Worm (Caenorhabditis elegans): ENCODE results near the gene urm-1.

urm-1 gene

ce11 chrIII:10505943-10506698 lies 841 bp downstream of the urm-1 start (continued):
- peak; percentile 10; the same call in 1 of the 2 replicates for TF ChIP-seq aptf-3 (GFP tag; IDR thresholded peaks at IDR 0.05)
- peak; percentile 47; the same call in 1 of the 2 replicates for TF ChIP-seq ceh-40 (GFP tag; IDR thresholded peaks at IDR 0.05)
- peak; percentile 55; the same call in 1 of the 2 replicates for TF ChIP-seq ztf-25 (GFP tag; IDR thresholded peaks at IDR 0.05)
- TF ChIP-seq ceh-100 (GFP tag; IDR thresholded peaks at IDR 0.05): peak; percentile 40; the same call in 1 of the 2 replicates
- TF ChIP-seq madf-6 (GFP tag; IDR thresholded peaks at IDR 0.05): peak; percentile 83
- peak; percentile 50; the same call in 1 of the 2 replicates for TF ChIP-seq ceh-91 (GFP tag; IDR thresholded peaks at IDR 0.05)
- TF ChIP-seq F22D6.2 (tag; optimal IDR thresholded peaks at IDR 0.05): no peak
- TF ChIP-seq Y53F4B.3 (GFP tag; IDR thresholded peaks at IDR 0.05): no peak; the same call in 1 of the 2 replicates
- no peak for TF ChIP-seq nfya-1 (tag; optimal IDR thresholded peaks at IDR 0.05; ENCODE audit: borderline replicate concordance, insufficient read depth)
- peak; percentile 87 for TF ChIP-seq tlf-1 (GFP tag; optimal IDR thresholded peaks at IDR 0.05)
- peak; percentile 13 for TF ChIP-seq egl-44 (GFP tag; IDR thresholded peaks at IDR 0.05)
- TF ChIP-seq hmg-1.2 (GFP tag; IDR thresholded peaks at IDR 0.05): peak; percentile 46
- peak; percentile 21 for TF ChIP-seq nhr-27 (tag; optimal IDR thresholded peaks at IDR 0.05)
- TF ChIP-seq lin-54 (GFP tag; optimal IDR thresholded peaks at IDR 0.05): peak; percentile 78
- TF ChIP-seq aptf-2 (GFP tag; conservative IDR thresholded peaks at IDR 0.05): no peak
- TF ChIP-seq F37B4.10 (GFP tag; IDR thresholded peaks at IDR 0.05): 0 out of 2 replicates have a peak, but pooled peaks have one; percentile 6
- TF ChIP-seq repo-1 (tag; optimal IDR thresholded peaks at IDR 0.05): peak; percentile 60
- TF ChIP-seq rpc-1 (optimal IDR thresholded peaks at IDR 0.05): peak; percentile 12
- TF ChIP-seq rpc-1 (tag; optimal IDR thresholded peaks at IDR 0.05): no peak
- TF ChIP-seq zfh-2 (GFP tag; conservative IDR thresholded peaks at IDR 0.05): peak; percentile 80
- TF ChIP-seq hsf-1 (GFP tag; IDR thresholded peaks at IDR 0.05): peak; percentile 95
- TF ChIP-seq tbx-9 (tag; optimal IDR thresholded peaks at IDR 0.05; ENCODE audit: borderline replicate concordance): no peak
- peak; percentile 20 for TF ChIP-seq efl-1 (GFP tag; optimal IDR thresholded peaks at IDR 0.05)
- TF ChIP-seq snpc-1.3 (tag; optimal IDR thresholded peaks at IDR 0.05; ENCODE audit: insufficient read depth): peak; percentile 80
- TF ChIP-seq die-1 (tag; optimal IDR thresholded peaks at IDR 0.05): peak; percentile 22
- TF ChIP-seq let-607 (tag; optimal IDR thresholded peaks at IDR 0.05): no peak
- TF ChIP-seq B0019.2 (GFP tag; conservative IDR thresholded peaks at IDR 0.05): peak; percentile 26
- peak; percentile 45 for TF ChIP-seq snpc-1.1 (tag; optimal IDR thresholded peaks at IDR 0.05; ENCODE audit: insufficient read depth)
- TF ChIP-seq ztf-28 (GFP tag; IDR thresholded peaks at IDR 0.05): peak; percentile 49
- TF ChIP-seq B0336.3 (GFP tag; IDR thresholded peaks at IDR 0.05): peak; percentile 97
- TF ChIP-seq nfyb-1 (GFP tag; IDR thresholded peaks at IDR 0.05): no peak
- TF ChIP-seq egrh-3 (GFP tag; IDR thresholded peaks at IDR 0.05): no peak; the same call in 1 of the 2 replicates
- no peak for TF ChIP-seq sdz-38 (tag; optimal IDR thresholded peaks at IDR 0.05)
- peak; percentile 9 for TF ChIP-seq dpl-1 (GFP tag; optimal IDR thresholded peaks at IDR 0.05)

- TF ChIP-seq lir-1 (GFP tag; conservative IDR thresholded peaks at IDR 0.05) (no peak), akir-1 (GFP tag; optimal IDR thresholded peaks at IDR 0.05) (no peak), rcor-1 (GFP tag; IDR thresholded peaks at IDR 0.05) (0 out of 2 replicates have a peak, but pooled peaks have one; percentile 23), efl-1 (GFP tag; optimal IDR thresholded peaks at IDR 0.05) (peak; percentile 84), lin-35 (GFP tag; optimal IDR thresholded peaks at IDR 0.05) (peak in 1 of 3 experiments; percentile 84), snpc-4 (GFP tag; optimal IDR thresholded peaks at IDR 0.05) (no peak), snpc-4 (tag; optimal IDR thresholded peaks at IDR 0.05) (peak in 2 of 4 experiments; percentile 13 to 68), C06A6.2 (GFP tag; conservative IDR thresholded peaks at IDR 0.05) (no peak), lin-54 (GFP tag; optimal IDR thresholded peaks at IDR 0.05) (peak; percentile 72), F33H1.4 (GFP tag; IDR thresholded peaks at IDR 0.05) (peak; percentile 63), fkh-3 (tag; optimal IDR thresholded peaks at IDR 0.05) (no peak), tlf-1 (GFP tag; optimal IDR thresholded peaks at IDR 0.05) (peak; percentile 12), cebp-1 (GFP tag; IDR thresholded peaks at IDR 0.05) (no peak), cebp-1 (tag; optimal IDR thresholded peaks at IDR 0.05) (peak; percentile 25), sdz-38 (tag; optimal IDR thresholded peaks at IDR 0.05) (no peak), Y79H2A.3 (GFP tag; conservative IDR thresholded peaks at IDR 0.05) (no peak), K11D2.4 (GFP tag; IDR thresholded peaks at IDR 0.05) (peak; percentile 31; the same call in 1 of the 2 replicates)
Measured at ce11 chrIII:10506699-10507248, 1.5 kb downstream of the urm-1 start, which contains the start of the genes sip-1 and sly-1. sip-1 (minus strand) TSS chrIII:10506801. sly-1 (plus strand) TSS chrIII:10507058.
